Worm (Caenorhabditis elegans) whole organism, late embryonic: ENCODE measurements around the gene ssp-34.

Experiments used
- C08G9.2 ChIP-seq: sonication (generic microtip); optimal IDR thresholded peaks from 2 replicates; lab custom pipeline; 2016; ENCODE audit warnings: mild to moderate bottlenecking, missing genetic modification characterization, moderate library complexity, missing compliant biosample characterization
- C38D4.7 ChIP-seq: fragments of 200-800 bp; sonication (Bioruptor generic); optimal IDR thresholded peaks from 2 replicates; lab custom pipeline; 2018; ENCODE audit warnings: mild to moderate bottlenecking, missing genetic modification characterization, moderate library complexity, missing compliant biosample characterization
- Y22D7AL.16 ChIP-seq: sonication (generic microtip); optimal IDR thresholded peaks from 2 replicates; lab custom pipeline; 2016; ENCODE audit warnings: missing genetic modification characterization, missing compliant biosample characterization
- ahr-1 ChIP-seq: sonication (generic microtip); optimal IDR thresholded peaks from 2 replicates; lab custom pipeline; 2016; ENCODE audit warnings: missing genetic modification characterization, missing compliant biosample characterization
- ama-1 ChIP-seq: fragments of 150-350 bp; optimal IDR thresholded peaks from 2 replicates; lab custom pipeline; 2014
- ceh-19 ChIP-seq: fragments of 200-800 bp; sonication (Bioruptor generic); optimal IDR thresholded peaks from 2 replicates; lab custom pipeline; 2018; ENCODE audit warnings: mild to moderate bottlenecking, missing genetic modification characterization, missing compliant biosample characterization
- ceh-2 ChIP-seq: sonication (generic microtip); optimal IDR thresholded peaks from 2 replicates; lab custom pipeline; 2016; ENCODE audit warnings: missing genotype, missing genetic modification characterization, missing compliant biosample characterization
- ceh-24 ChIP-seq: sonication (generic microtip); optimal IDR thresholded peaks from 2 replicates; lab custom pipeline; 2016; ENCODE audit warnings: mild to moderate bottlenecking, missing genetic modification characterization, missing compliant biosample characterization
- ceh-34 ChIP-seq: sonication (generic microtip); optimal IDR thresholded peaks from 2 replicates; lab custom pipeline; 2016; ENCODE audit warnings: mild to moderate bottlenecking, missing genetic modification characterization, missing compliant biosample characterization
- ceh-48 ChIP-seq: sonication (generic microtip); optimal IDR thresholded peaks from 2 replicates; lab custom pipeline; 2016; ENCODE audit warnings: missing genetic modification characterization, inconsistent platforms, missing compliant biosample characterization
- ceh-9 ChIP-seq: sonication (generic microtip); optimal IDR thresholded peaks from 2 replicates; lab custom pipeline; 2016; ENCODE audit warnings: mild to moderate bottlenecking, missing genetic modification characterization, inconsistent platforms, missing compliant biosample characterization
- che-1 ChIP-seq: sonication (generic microtip); optimal IDR thresholded peaks from 2 replicates; lab custom pipeline; 2016; ENCODE audit warnings: mild to moderate bottlenecking, missing genetic modification characterization, missing compliant biosample characterization
- dmd-4 ChIP-seq: sonication (generic microtip); optimal IDR thresholded peaks from 2 replicates; lab custom pipeline; 2016; ENCODE audit warnings: borderline replicate concordance, missing genetic modification characterization, missing compliant biosample characterization
- elt-2 ChIP-seq: sonication (generic microtip); optimal IDR thresholded peaks from 2 replicates; lab custom pipeline; 2016; ENCODE audit warnings: missing genetic modification reagents, missing genetic modification characterization, missing compliant biosample characterization
- elt-4 ChIP-seq: sonication (generic microtip); optimal IDR thresholded peaks from 2 replicates; lab custom pipeline; 2016; ENCODE audit warnings: missing genetic modification characterization, missing compliant biosample characterization
- ets-4 ChIP-seq: sonication (generic microtip); optimal IDR thresholded peaks from 2 replicates; lab custom pipeline; 2016; ENCODE audit warnings: missing genetic modification characterization, missing compliant biosample characterization
- eyg-1 ChIP-seq: sonication (generic microtip); optimal IDR thresholded peaks from 2 replicates; lab custom pipeline; 2016; ENCODE audit warnings: missing genotype, missing genetic modification characterization, missing compliant biosample characterization
- fkh-10 ChIP-seq: fragments of 150-350 bp; optimal IDR thresholded peaks from 2 replicates; lab custom pipeline; 2014; ENCODE audit warnings: missing biosample characterization, missing genetic modification reagents, missing genetic modification characterization
- hlh-30 ChIP-seq: sonication (generic microtip); optimal IDR thresholded peaks from 2 replicates; lab custom pipeline; 2017; ENCODE audit warnings: antibody characterized with exemption, missing genetic modification characterization, missing compliant biosample characterization; ENCODE audit not compliant: insufficient read depth
- hlh-6 ChIP-seq: sonication (generic microtip); optimal IDR thresholded peaks from 2 replicates; lab custom pipeline; 2016; ENCODE audit warnings: missing genotype, missing genetic modification characterization, missing compliant biosample characterization
- hlh-8 ChIP-seq: sonication (generic microtip); optimal IDR thresholded peaks from 2 replicates; lab custom pipeline; 2016; ENCODE audit warnings: missing genotype, missing genetic modification characterization, missing compliant biosample characterization
- lim-6 ChIP-seq: sonication (generic microtip); optimal IDR thresholded peaks from 2 replicates; lab custom pipeline; 2016; ENCODE audit warnings: missing genetic modification characterization, missing compliant biosample characterization
- madf-2 ChIP-seq: sonication (generic microtip); optimal IDR thresholded peaks from 2 replicates; lab custom pipeline; 2017; ENCODE audit warnings: missing genetic modification characterization, missing compliant biosample characterization
- nhr-11 ChIP-seq: fragments of 150-350 bp; optimal IDR thresholded peaks from 2 replicates; lab custom pipeline; 2014; ENCODE audit warnings: missing biosample characterization, missing genetic modification characterization
- odd-2 ChIP-seq: sonication (generic microtip); optimal IDR thresholded peaks from 2 replicates; lab custom pipeline; 2017; ENCODE audit warnings: antibody characterized with exemption, mild to moderate bottlenecking, missing genetic modification characterization, missing compliant biosample characterization
- pat-9 ChIP-seq: fragments of 200-800 bp; sonication (Bioruptor generic); optimal IDR thresholded peaks from 2 replicates; lab custom pipeline; 2018; ENCODE audit warnings: mild to moderate bottlenecking, missing genetic modification characterization, moderate library complexity, missing compliant biosample characterization
- pqm-1 ChIP-seq: sonication (generic microtip); optimal IDR thresholded peaks from 2 replicates; lab custom pipeline; 2016; ENCODE audit warnings: missing genetic modification characterization, missing compliant biosample characterization
- pros-1 ChIP-seq: fragments of 150-350 bp; optimal IDR thresholded peaks from 2 replicates; lab custom pipeline; 2014; ENCODE audit warnings: missing biosample characterization, missing genetic modification reagents, missing genetic modification characterization
- syd-9 ChIP-seq: sonication (generic microtip); optimal IDR thresholded peaks from 2 replicates; lab custom pipeline; 2016; ENCODE audit warnings: mild to moderate bottlenecking, missing genetic modification characterization, moderate library complexity, missing compliant biosample characterization
- tbx-2 ChIP-seq: sonication (generic microtip); optimal IDR thresholded peaks from 2 replicates; lab custom pipeline; 2016; ENCODE audit warnings: missing genetic modification characterization, missing compliant biosample characterization
- ttx-3 ChIP-seq: sonication (generic microtip); optimal IDR thresholded peaks from 2 replicates; lab custom pipeline; 2016; ENCODE audit warnings: missing genetic modification reagents, missing genetic modification characterization, missing compliant biosample characterization
- unc-3 ChIP-seq, 2 experiments: fragments of 200-800 bp in 1 of 2; sonication (Bioruptor generic) in 1 of 2; sonication (generic microtip) in 1 of 2; conservative IDR thresholded peaks in 1 of 2; optimal IDR thresholded peaks in 1 of 2; 2 replicates each; pipeline versions ENCODE4 v1.3.6 to Lab custom; 2016 to 2022; ENCODE audit warnings: missing compliant biosample characterization in 2 of 2, missing genetic modification characterization in 2 of 2, missing genetic modification reagents in 1 of 2
- unc-42 ChIP-seq: sonication (generic microtip); optimal IDR thresholded peaks from 2 replicates; lab custom pipeline; 2016; ENCODE audit warnings: missing genotype, missing genetic modification characterization, missing compliant biosample characterization
- unc-55 ChIP-seq: sonication (generic microtip); optimal IDR thresholded peaks from 2 replicates; lab custom pipeline; 2017; ENCODE audit warnings: missing biosample characterization, missing genetic modification reagents, missing genetic modification characterization

The ssp-34 gene

ce11 chrIV:10705176-10705575 lies 33.2 kb downstream of the ssp-34 start, which contains the start of gene R102.10:
R102.10 (plus strand) TSS chrIV:10705476.
- TF ChIP-seq nhr-11 (tag; lab: Kevin White, UChicago) (no peak), elt-2 (tag; lab: Kevin White, UChicago) (no peak), hlh-8 (tag; lab: Kevin White, UChicago) (no peak), ama-1 (lab: Kevin White, UChicago) (no peak), hlh-6 (tag; lab: Kevin White, UChicago) (no peak), lim-6 (tag; lab: Kevin White, UChicago) (no peak), C38D4.7 (no peak)

- TF ChIP-seq Y22D7AL.16 (tag; lab: Kevin White, UChicago) (no peak), dmd-4 (tag; lab: Kevin White, UChicago) (no peak), hlh-30 (tag; lab: Kevin White, UChicago) (no peak), C08G9.2 (tag; lab: Kevin White, UChicago) (no peak), ceh-34 (tag; lab: Kevin White, UChicago) (no peak), ceh-19 (GFP tag; lab: Kevin White, UChicago) (no peak), ceh-24 (tag; lab: Kevin White, UChicago) (no peak), ceh-2 (no peak), tbx-2 (tag; lab: Kevin White, UChicago) (no peak), ama-1 (lab: Kevin White, UChicago) (no peak), elt-4 (tag; lab: Kevin White, UChicago) (no peak)
These were observed 36.4 kb downstream of the ssp-34 start for ce11 chrIV:10701866-10702458.

- TF ChIP-seq odd-2 (tag; lab: Kevin White, UChicago) (no peak), ets-4 (tag; lab: Kevin White, UChicago) (no peak), madf-2 (no peak), elt-4 (tag; lab: Kevin White, UChicago) (no peak), C38D4.7 (no peak), eyg-1 (tag; lab: Kevin White, UChicago) (no peak), pqm-1 (tag; lab: Kevin White, UChicago) (no peak), ttx-3 (tag; lab: Kevin White, UChicago) (no peak), ahr-1 (tag; lab: Kevin White, UChicago) (no peak), ceh-9 (tag; lab: Kevin White, UChicago) (no peak), unc-3 (GFP tag; conservative IDR thresholded peaks at IDR 0.05; lab: Robert Waterston, UW) (no peak), unc-3 (tag; optimal IDR thresholded peaks at IDR 0.05; lab: Kevin White, UChicago) (no peak), C08G9.2 (tag; lab: Kevin White, UChicago) (no peak), pros-1 (tag; lab: Kevin White, UChicago) (no peak), che-1 (tag; lab: Kevin White, UChicago) (no peak), unc-42 (no peak), nhr-11 (tag; lab: Kevin White, UChicago) (no peak)
These were observed 38.7 kb downstream of the ssp-34 start, which contains the start of gene R102.11 for ce11 chrIV:10699660-10700059. R102.11 (minus strand) TSS chrIV:10699760.

ce11 chrIV:10699000-10699399 lies 39.4 kb downstream of the ssp-34 start:
- TF ChIP-seq ceh-9 (tag; lab: Kevin White, UChicago) (no peak), pat-9 (tag; lab: Kevin White, UChicago) (no peak), syd-9 (no peak), unc-55 (GFP tag; lab: Kevin White, UChicago) (no peak), ceh-48 (tag; lab: Kevin White, UChicago) (no peak), fkh-10 (GFP tag; lab: Kevin White, UChicago) (no peak)
